Fruit fly (Drosophila melanogaster) whole organism, embryonic: ENCODE results near the gene Ank.

ENCODE experiments used
- Bgb ChIP-seq: fragments of 200-800 bp; sonication (Bioruptor generic); IDR thresholded peaks from 2 replicates; pipeline ENCODE4 v1.3.6; 2022; ENCODE audit warnings: missing biosample characterization, missing genetic modification characterization; ENCODE audit not compliant: partially characterized antibody
- CG10267 ChIP-seq: fragments of 200-800 bp; sonication (Bioruptor generic); optimal IDR thresholded peaks from 2 replicates; lab custom pipeline; 2018; ENCODE audit warnings: missing biosample characterization, mild to moderate bottlenecking, missing genetic modification characterization, moderate library complexity
- CG10565 ChIP-seq: fragments of 200-800 bp; sonication (Bioruptor generic); optimal IDR thresholded peaks from 3 replicates; lab custom pipeline; 2016; ENCODE audit warnings: missing biosample characterization, mild to moderate bottlenecking, missing genetic modification characterization
- CG11560 ChIP-seq: fragments of 200-800 bp; sonication (Bioruptor generic); IDR thresholded peaks from 3 replicates; pipeline ENCODE4 v1.3.6; 2022; ENCODE audit warnings: missing biosample characterization, missing genetic modification characterization
- CG11723 ChIP-seq: fragments of 200-800 bp; sonication (Bioruptor generic); optimal IDR thresholded peaks from 2 replicates; lab custom pipeline; 2017; ENCODE audit warnings: missing biosample characterization, mild to moderate bottlenecking, missing genetic modification characterization
- CG12236 ChIP-seq: fragments of 200-800 bp; sonication (Bioruptor generic); optimal IDR thresholded peaks from 2 replicates; lab custom pipeline; 2016; ENCODE audit warnings: missing biosample characterization, missing genetic modification characterization
- CG13296 ChIP-seq: fragments of 200-800 bp; sonication (Bioruptor generic); optimal IDR thresholded peaks from 3 replicates; lab custom pipeline; 2018; ENCODE audit warnings: missing biosample characterization, mild to moderate bottlenecking, missing genetic modification characterization
- CG2199 ChIP-seq: fragments of 200-800 bp; sonication (Bioruptor generic); IDR thresholded peaks from 3 replicates; pipeline ENCODE4 v1.3.6; 2022; ENCODE audit warnings: missing biosample characterization, missing genetic modification characterization
- CG31441 ChIP-seq: fragments of 200-800 bp; sonication (Bioruptor generic); IDR thresholded peaks from 2 replicates; pipeline ENCODE4 v1.3.6; 2022; ENCODE audit warnings: missing biosample characterization, missing genetic modification characterization
- CG32772 ChIP-seq: fragments of 200-800 bp; sonication (Bioruptor generic); IDR thresholded peaks from 2 replicates; pipeline ENCODE4 v1.3.6; 2022; ENCODE audit warnings: missing biosample characterization, missing genetic modification characterization
- CG33213 ChIP-seq: fragments of 200-800 bp; sonication (Bioruptor generic); optimal IDR thresholded peaks from 3 replicates; lab custom pipeline; 2016; ENCODE audit warnings: missing biosample characterization, missing genetic modification characterization
- CG33557 ChIP-seq: fragments of 200-800 bp; sonication (Bioruptor generic); optimal IDR thresholded peaks from 2 replicates; lab custom pipeline; 2019; ENCODE audit warnings: missing biosample characterization, mild to moderate bottlenecking, missing genetic modification characterization, moderate library complexity
- CG7372 ChIP-seq: fragments of 200-800 bp; sonication (Bioruptor generic); IDR thresholded peaks from 2 replicates; pipeline ENCODE4 v1.3.6; 2022; ENCODE audit warnings: missing biosample characterization, missing genetic modification characterization
- CG7839 ChIP-seq: fragments of 200-800 bp; sonication (Bioruptor generic); optimal IDR thresholded peaks from 3 replicates; lab custom pipeline; 2018; ENCODE audit warnings: missing biosample characterization, mild to moderate bottlenecking, missing genetic modification characterization, moderate library complexity
- CG8281 ChIP-seq: fragments of 200-800 bp; sonication (Bioruptor generic); optimal IDR thresholded peaks from 2 replicates; lab custom pipeline; 2018; ENCODE audit warnings: missing biosample characterization, mild to moderate bottlenecking, missing genetic modification characterization, moderate library complexity
- Chrac-16 ChIP-seq: fragments of 200-800 bp; sonication (Bioruptor generic); optimal IDR thresholded peaks from 3 replicates; lab custom pipeline; 2016; ENCODE audit warnings: missing biosample characterization, missing genetic modification characterization
- Dip3 ChIP-seq: fragments of 200-800 bp; sonication (Bioruptor generic); optimal IDR thresholded peaks from 3 replicates; lab custom pipeline; 2016; ENCODE audit warnings: missing biosample characterization, missing genetic modification characterization
- Dp ChIP-seq: fragments of 200-800 bp; sonication (Bioruptor generic); optimal IDR thresholded peaks from 2 replicates; lab custom pipeline; 2018; ENCODE audit warnings: missing biosample characterization, mild to moderate bottlenecking, missing genetic modification characterization, moderate library complexity
- Ets97D ChIP-seq: fragments of 200-800 bp; sonication (Bioruptor generic); optimal IDR thresholded peaks from 3 replicates; lab custom pipeline; 2016; ENCODE audit warnings: missing biosample characterization, missing genetic modification characterization
- Hey ChIP-seq: fragments of 200-800 bp; sonication (Bioruptor generic); optimal IDR thresholded peaks from 3 replicates; lab custom pipeline; 2018; ENCODE audit warnings: missing biosample characterization, mild to moderate bottlenecking, missing genetic modification characterization
- Hr78 ChIP-seq, 2 experiments: fragments of 200-800 bp in 1 of 2; fragments of >200 bp in 1 of 2; sonication (Bioruptor generic) in 1 of 2; optimal IDR thresholded peaks; 2 replicates each; lab custom pipeline; 2017 to 2019; ENCODE audit warnings: missing biosample characterization in 2 of 2, missing genetic modification characterization in 2 of 2, mild to moderate bottlenecking in 1 of 2, moderate library complexity in 1 of 2
- Hsf ChIP-seq: fragments of 200-800 bp; sonication (Bioruptor generic); optimal IDR thresholded peaks from 3 replicates; lab custom pipeline; 2016; ENCODE audit warnings: missing biosample characterization, missing genetic modification characterization
- Lim3 ChIP-seq: fragments of 200-800 bp; sonication (Bioruptor generic); IDR thresholded peaks from 2 replicates; pipeline ENCODE4 v1.3.6; 2022; ENCODE audit warnings: missing biosample characterization, missing genetic modification characterization
- Neu2 ChIP-seq: fragments of 200-800 bp; sonication (Bioruptor generic); optimal IDR thresholded peaks from 3 replicates; lab custom pipeline; 2016; ENCODE audit warnings: missing biosample characterization, missing genetic modification characterization, borderline replicate concordance
- PHDP ChIP-seq: fragments of 200-800 bp; sonication (Bioruptor generic); optimal IDR thresholded peaks from 3 replicates; lab custom pipeline; 2018; ENCODE audit warnings: missing biosample characterization, mild to moderate bottlenecking, missing genetic modification characterization, moderate library complexity
- Side ChIP-seq: fragments of 200-800 bp; sonication (Bioruptor generic); optimal IDR thresholded peaks from 2 replicates; lab custom pipeline; 2016; ENCODE audit warnings: missing biosample characterization, missing genetic modification characterization
- Vsx1 ChIP-seq: fragments of 200-800 bp; sonication (Bioruptor generic); optimal IDR thresholded peaks from 2 replicates; lab custom pipeline; 2017; ENCODE audit warnings: missing biosample characterization, mild to moderate bottlenecking, missing genetic modification characterization, missing genetic modification reagents
- Xbp1 ChIP-seq: fragments of 200-800 bp; sonication (Bioruptor generic); optimal IDR thresholded peaks from 3 replicates; lab custom pipeline; 2016; ENCODE audit warnings: missing biosample characterization, mild to moderate bottlenecking, missing genetic modification characterization
- ash1 ChIP-seq: fragments of 200-800 bp; sonication (Bioruptor generic); optimal IDR thresholded peaks from 2 replicates; lab custom pipeline; 2018; ENCODE audit warnings: missing biosample characterization, mild to moderate bottlenecking, missing genetic modification characterization
- bcd ChIP-seq: fragments of 200-800 bp; sonication (Bioruptor generic); optimal IDR thresholded peaks from 2 replicates; lab custom pipeline; 2017; ENCODE audit warnings: missing biosample characterization, mild to moderate bottlenecking, missing genetic modification characterization
- bowl ChIP-seq: fragments of 200-800 bp; sonication (Bioruptor generic); IDR thresholded peaks from 2 replicates; pipeline ENCODE4 v1.3.6; 2022; ENCODE audit warnings: missing biosample characterization, missing genetic modification characterization
- chif ChIP-seq, 2 experiments: fragments of 200-800 bp; sonication (Bioruptor generic); optimal IDR thresholded peaks; 3 replicates each; lab custom pipeline; 2016; ENCODE audit warnings: missing biosample characterization in 2 of 2, missing genetic modification characterization in 2 of 2
- corto ChIP-seq: fragments of 200-800 bp; sonication (Bioruptor generic); optimal IDR thresholded peaks from 2 replicates; lab custom pipeline; 2016; ENCODE audit warnings: missing biosample characterization, mild to moderate bottlenecking, missing genetic modification characterization, moderate library complexity
- emc ChIP-seq: fragments of 200-800 bp; sonication (Bioruptor generic); optimal IDR thresholded peaks from 2 replicates; lab custom pipeline; 2016; ENCODE audit warnings: missing biosample characterization, missing genetic modification characterization
- eve ChIP-seq, 2 experiments: fragments of >200 bp; optimal IDR thresholded peaks; 2 replicates each; lab custom pipeline; 2017; ENCODE audit warnings: missing biosample characterization in 2 of 2, missing genetic modification characterization in 2 of 2
- eyg ChIP-seq: fragments of 200-800 bp; sonication (Bioruptor generic); optimal IDR thresholded peaks from 3 replicates; lab custom pipeline; 2016; ENCODE audit warnings: missing biosample characterization, missing genetic modification characterization
- grau ChIP-seq: fragments of 200-800 bp; optimal IDR thresholded peaks from 3 replicates; lab custom pipeline; 2019; ENCODE audit warnings: missing biosample characterization, mild to moderate bottlenecking, missing genetic modification characterization, moderate library complexity
- inv ChIP-seq: fragments of 200-800 bp; sonication (Bioruptor generic); IDR thresholded peaks from 2 replicates; pipeline ENCODE4 v1.3.6; 2022; ENCODE audit warnings: missing biosample characterization, missing genetic modification characterization; ENCODE audit not compliant: partially characterized antibody
- ken ChIP-seq: fragments of 200-800 bp; sonication (Bioruptor generic); IDR thresholded peaks from 3 replicates; pipeline ENCODE4 v1.3.6; 2022; ENCODE audit warnings: missing biosample characterization, missing genetic modification characterization
- mld ChIP-seq: fragments of 200-800 bp; sonication (Bioruptor generic); IDR thresholded peaks from 3 replicates; pipeline ENCODE4 v1.3.6; 2022; ENCODE audit warnings: missing biosample characterization, missing genetic modification characterization; ENCODE audit not compliant: partially characterized antibody
- nom ChIP-seq: fragments of 200-800 bp; sonication (Bioruptor generic); optimal IDR thresholded peaks from 2 replicates; lab custom pipeline; 2017; ENCODE audit warnings: missing biosample characterization, missing genetic modification characterization, mild to moderate bottlenecking, moderate library complexity, missing genetic modification reagents
- repo ChIP-seq: fragments of 200-800 bp; sonication (Bioruptor generic); optimal IDR thresholded peaks from 2 replicates; lab custom pipeline; 2016; ENCODE audit warnings: missing biosample characterization, missing genetic modification characterization
- scrt ChIP-seq: fragments of 200-800 bp; sonication (Bioruptor generic); optimal IDR thresholded peaks from 2 replicates; lab custom pipeline; 2018; ENCODE audit warnings: missing biosample characterization, mild to moderate bottlenecking, missing genetic modification characterization, moderate library complexity
- shn ChIP-seq: fragments of 200-800 bp; sonication (Bioruptor generic); optimal IDR thresholded peaks from 3 replicates; lab custom pipeline; 2016; ENCODE audit warnings: missing biosample characterization, missing genetic modification characterization
- slbo ChIP-seq: fragments of 200-800 bp; sonication (Bioruptor generic); IDR thresholded peaks from 2 replicates; pipeline ENCODE4 v1.3.6; 2022; ENCODE audit warnings: missing biosample characterization, missing genetic modification characterization
- slou ChIP-seq: fragments of 200-800 bp; sonication (Bioruptor generic); optimal IDR thresholded peaks from 3 replicates; lab custom pipeline; 2016; ENCODE audit warnings: missing biosample characterization, missing genetic modification characterization
- tio ChIP-seq: fragments of 200-800 bp; sonication (Bioruptor generic); optimal IDR thresholded peaks from 2 replicates; lab custom pipeline; 2017; ENCODE audit warnings: missing biosample characterization, missing genetic modification characterization, inconsistent platforms
- tx ChIP-seq: fragments of 200-800 bp; sonication (Bioruptor generic); optimal IDR thresholded peaks from 2 replicates; lab custom pipeline; 2016; ENCODE audit warnings: missing biosample characterization, missing genetic modification characterization
- wek ChIP-seq: fragments of 200-800 bp; sonication (Bioruptor generic); optimal IDR thresholded peaks from 3 replicates; lab custom pipeline; 2018; ENCODE audit warnings: missing biosample characterization, mild to moderate bottlenecking, missing genetic modification characterization, moderate library complexity

Gene Ank

dm6 chr4:67063-67684, 62.5 kb downstream of the Ank start, which contains the start of gene RpS3A (continued):
- TF ChIP-seq mld (GFP tag; lab: Robert Waterston, UW), result no peak
- peak; percentile 41 for TF ChIP-seq CG8281 (tag; lab: Kevin White, UChicago)
- peak; percentile 87 for TF ChIP-seq bcd (GFP tag; lab: Kevin White, UChicago)
- TF ChIP-seq CG11723 (GFP tag; lab: Kevin White, UChicago), result peak; percentile 97
- no peak for TF ChIP-seq CG11560 (tag; lab: Robert Waterston, UW)
- TF ChIP-seq Lim3, result no peak
- peak; percentile 76 for TF ChIP-seq slou (GFP tag; lab: Kevin White, UChicago)
- peak; percentile 90 for TF ChIP-seq CG33213 (GFP tag; lab: Kevin White, UChicago)
- peak; percentile 91 for TF ChIP-seq wek
- TF ChIP-seq Xbp1 (GFP tag; lab: Kevin White, UChicago), result peak; percentile 79
- peak; percentile 70 for TF ChIP-seq CG33557 (GFP tag; lab: Kevin White, UChicago)
- TF ChIP-seq Vsx1 (GFP tag; lab: Kevin White, UChicago), result peak; percentile 64
- peak; percentile 52 for TF ChIP-seq Chrac-16 (GFP tag; lab: Kevin White, UChicago)
- TF ChIP-seq eyg (GFP tag; lab: Kevin White, UChicago), result peak; percentile 70
- peak; percentile 84 for TF ChIP-seq slbo (GFP tag; lab: Robert Waterston, UW)
- peak; percentile 41 for TF ChIP-seq tio (GFP tag; lab: Kevin White, UChicago)
- TF ChIP-seq Neu2 (GFP tag; lab: Kevin White, UChicago), result peak; percentile 18
- TF ChIP-seq Hsf (GFP tag; lab: Kevin White, UChicago), result peak; percentile 82
- no peak for TF ChIP-seq corto
- peak; percentile 95 for TF ChIP-seq CG10267 (tag; lab: Kevin White, UChicago)
- TF ChIP-seq CG7372 (GFP tag; lab: Robert Waterston, UW), result peak; percentile 57; the same call in 1 of the 2 replicates
- peak; percentile 74 for TF ChIP-seq Dip3
- peak; percentile 91 for TF ChIP-seq ash1 (GFP tag; lab: Kevin White, UChicago)
- peak; percentile 71 for TF ChIP-seq grau (tag; lab: Kevin White, UChicago)
- TF ChIP-seq CG10565 (GFP tag; lab: Kevin White, UChicago), result peak; percentile 2
- no peak for TF ChIP-seq Hey
- peak; percentile 99 for TF ChIP-seq Ets97D (GFP tag; lab: Kevin White, UChicago)
- peak; percentile 71 for TF ChIP-seq tx (GFP tag; lab: Kevin White, UChicago)
- TF ChIP-seq shn (GFP tag; lab: Kevin White, UChicago), result peak; percentile 72
- TF ChIP-seq CG7839 (tag; lab: Kevin White, UChicago), result peak; percentile 69
- peak; percentile 86 for TF ChIP-seq CG13296 (GFP tag; lab: Kevin White, UChicago)
- TF ChIP-seq repo (GFP tag; lab: Kevin White, UChicago), result peak; percentile 42
- TF ChIP-seq ken (GFP tag; lab: Robert Waterston, UW), result no peak
- TF ChIP-seq nom (GFP tag; lab: Kevin White, UChicago), result peak; percentile 89
- peak; percentile 3 for TF ChIP-seq Dp
- TF ChIP-seq chif (GFP tag; optimal IDR thresholded peaks at IDR 0.05; lab: Kevin White, UChicago), result peak; percentile 58 to 59
- TF ChIP-seq inv, result no peak
- no peak for TF ChIP-seq CG32772
- TF ChIP-seq scrt (GFP tag; lab: Kevin White, UChicago), result peak; percentile 77
- TF ChIP-seq PHDP (tag; lab: Kevin White, UChicago), result peak; percentile 81
- TF ChIP-seq eve (GFP tag; optimal IDR thresholded peaks at IDR 0.05; lab: Kevin White, UChicago), result no peak
- no peak for TF ChIP-seq CG2199 (GFP tag; lab: Robert Waterston, UW)
- no peak; the same call in 1 of the 2 replicates for TF ChIP-seq bowl (GFP tag; lab: Robert Waterston, UW)
- peak; percentile 67 for TF ChIP-seq CG12236 (GFP tag; lab: Kevin White, UChicago)
- TF ChIP-seq CG31441 (GFP tag; lab: Robert Waterston, UW), result peak; percentile 80
- TF ChIP-seq Bgb (GFP tag; lab: Robert Waterston, UW), result peak; percentile 38; the same call in 1 of the 2 replicates
- no peak for TF ChIP-seq Hr78 (GFP tag; optimal IDR thresholded peaks at IDR 0.05; lab: Kevin White, UChicago)
- peak; percentile 58 for TF ChIP-seq emc (GFP tag; lab: Kevin White, UChicago)
- TF ChIP-seq Side (GFP tag; lab: Kevin White, UChicago), result peak; percentile 85
